Fruit fly (Drosophila melanogaster): Measurements from ENCODE around the gene CG4511.
A peak's percentile ranks its signal among the peaks of the same experiment; 100 is the strongest.

CG4511 gene

DNA sequence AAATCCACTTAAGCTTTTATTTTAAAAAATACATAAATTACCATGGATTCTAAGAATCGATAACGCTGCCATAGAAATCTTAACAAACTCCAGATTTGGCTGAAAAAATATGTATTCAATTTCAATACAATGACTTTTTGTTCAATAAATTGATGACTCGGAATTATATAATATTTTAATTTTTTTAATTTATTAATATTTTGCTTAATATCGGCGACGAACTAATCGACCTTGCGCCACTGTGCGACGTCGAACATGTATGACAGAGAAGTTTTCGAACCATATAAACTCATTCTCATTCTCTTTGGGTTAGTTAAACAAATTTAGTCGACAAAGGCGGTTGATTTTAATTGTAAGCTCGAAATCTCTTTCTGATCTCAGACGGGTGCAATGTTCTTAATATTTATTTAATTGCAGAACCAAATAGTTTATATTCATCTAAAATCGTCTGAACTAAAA is 4.8 kb upstream of the CG4511 start, which contains the start of gene CG42394:
Gene CG42394 (plus strand): TSS at position 311 of the 459 bp plus-strand sequence.
- TF ChIP-seq dsx (GFP tag; optimal IDR thresholded peaks at IDR 0.05; ENCODE audit: poor library complexity, severe bottlenecking) (peak; percentile 87), net (GFP tag; optimal IDR thresholded peaks at IDR 0.05) (peak; percentile 92), CG8119 (GFP tag; IDR thresholded peaks at IDR 0.05) (peak; percentile 96), CG32006 (GFP tag; optimal IDR thresholded peaks at IDR 0.05) (peak; percentile 96), Gug (GFP tag; IDR thresholded peaks at IDR 0.05) (peak; percentile 94), Lpt (GFP tag; optimal IDR thresholded peaks at IDR 0.05) (peak; percentile 93), topi (GFP tag; optimal IDR thresholded peaks at IDR 0.05) (peak; percentile 92), Sox15 (GFP tag; optimal IDR thresholded peaks at IDR 0.05) (peak; percentile 55), Ets21C (GFP tag; optimal IDR thresholded peaks at IDR 0.05) (peak; percentile 69), Ets96B (tag; optimal IDR thresholded peaks at IDR 0.05) (peak; percentile 98), Hr4 (GFP tag; optimal IDR thresholded peaks at IDR 0.05) (peak; percentile 91), CG3919 (GFP tag; optimal IDR thresholded peaks at IDR 0.05) (peak; percentile 95), CG10631 (GFP tag; optimal IDR thresholded peaks at IDR 0.05) (peak; percentile 92), Sox14 (GFP tag; optimal IDR thresholded peaks at IDR 0.05) (peak; percentile 88), CG11902 (GFP tag; optimal IDR thresholded peaks at IDR 0.05) (peak; percentile 71), cyc (GFP tag; optimal IDR thresholded peaks at IDR 0.05) (peak; percentile 77), eg (GFP tag; IDR thresholded peaks at IDR 0.05) (peak; percentile 95), CG8632 (GFP tag; optimal IDR thresholded peaks at IDR 0.05) (peak; percentile 89), CG16779 (tag; optimal IDR thresholded peaks at IDR 0.05) (peak; percentile 96), OdsH (GFP tag; optimal IDR thresholded peaks at IDR 0.05) (peak; percentile 92), Eip93F (GFP tag; optimal IDR thresholded peaks at IDR 0.05) (peak; percentile 90), CG7368 (GFP tag; optimal IDR thresholded peaks at IDR 0.05) (peak; percentile 86), CG3032 (tag; optimal IDR thresholded peaks at IDR 0.05) (peak; percentile 93), Sox102F (GFP tag; optimal IDR thresholded peaks at IDR 0.05) (peak; percentile 91), CG1621 (tag; optimal IDR thresholded peaks at IDR 0.05) (peak; percentile 86), esn (GFP tag; optimal IDR thresholded peaks at IDR 0.05) (peak; percentile 92), spab (GFP tag; optimal IDR thresholded peaks at IDR 0.05) (peak; percentile 95), CG6163 (GFP tag; IDR thresholded peaks at IDR 0.05) (peak; percentile 95), CG9139 (GFP tag; optimal IDR thresholded peaks at IDR 0.05) (peak; percentile 88), pdm3 (GFP tag; optimal IDR thresholded peaks at IDR 0.05) (peak; percentile 89), Eip75B (GFP tag; optimal IDR thresholded peaks at IDR 0.05) (peak; percentile 86), CG6792 (GFP tag; optimal IDR thresholded peaks at IDR 0.05) (peak; percentile 84), Smox (GFP tag; optimal IDR thresholded peaks at IDR 0.05) (peak; percentile 90), ss (GFP tag; optimal IDR thresholded peaks at IDR 0.05) (peak; percentile 89 to 92), fd59A (GFP tag; optimal IDR thresholded peaks at IDR 0.05) (peak; percentile 78), fd85E (GFP tag; optimal IDR thresholded peaks at IDR 0.05) (peak; percentile 81), Hr38 (GFP tag; optimal IDR thresholded peaks at IDR 0.05) (no peak), Blimp-1 (GFP tag; optimal IDR thresholded peaks at IDR 0.05) (peak; percentile 77), achi (GFP tag; optimal IDR thresholded peaks at IDR 0.05) (peak; percentile 92), CG10669 (GFP tag; optimal IDR thresholded peaks at IDR 0.05) (peak; percentile 94), CG4318 (GFP tag; optimal IDR thresholded peaks at IDR 0.05) (peak; percentile 92), vri (GFP tag; optimal IDR thresholded peaks at IDR 0.05) (peak; percentile 80), Met (GFP tag; optimal IDR thresholded peaks at IDR 0.05) (peak; percentile 91), CG11294 (GFP tag; IDR thresholded peaks at IDR 0.05) (peak; percentile 93), dac (GFP tag; optimal IDR thresholded peaks at IDR 0.05) (peak; percentile 82), CG34406 (GFP tag; optimal IDR thresholded peaks at IDR 0.05) (peak; percentile 90), lz (GFP tag; optimal IDR thresholded peaks at IDR 0.05) (peak; percentile 83), CG31627 (GFP tag; optimal IDR thresholded peaks at IDR 0.05) (peak; percentile 77), acj6 (GFP tag; optimal IDR thresholded peaks at IDR 0.05) (peak; percentile 90), svp (GFP tag) (peak; percentile 93), CG6854 (GFP tag; optimal IDR thresholded peaks at IDR 0.05) (peak; percentile 92), Hr39 (GFP tag; optimal IDR thresholded peaks at IDR 0.05) (peak; percentile 69)

Data from whole organism, prepupa.